Worm (Caenorhabditis elegans) whole organism, L4/young adult: ENCODE measurements around the gene glr-4.

Source experiments
- dao-5 ChIP-seq: sonication (generic microtip); optimal IDR thresholded peaks from 2 replicates; lab custom pipeline; 2016; ENCODE audit warnings: missing genotype, missing genetic modification characterization, moderate library complexity, missing compliant biosample characterization
- him-1 ChIP-seq: sonication (generic microtip); optimal IDR thresholded peaks from 2 replicates; lab custom pipeline; 2016; ENCODE audit warnings: missing genotype, missing genetic modification reagents, missing genetic modification characterization, missing compliant biosample characterization

DNA sequence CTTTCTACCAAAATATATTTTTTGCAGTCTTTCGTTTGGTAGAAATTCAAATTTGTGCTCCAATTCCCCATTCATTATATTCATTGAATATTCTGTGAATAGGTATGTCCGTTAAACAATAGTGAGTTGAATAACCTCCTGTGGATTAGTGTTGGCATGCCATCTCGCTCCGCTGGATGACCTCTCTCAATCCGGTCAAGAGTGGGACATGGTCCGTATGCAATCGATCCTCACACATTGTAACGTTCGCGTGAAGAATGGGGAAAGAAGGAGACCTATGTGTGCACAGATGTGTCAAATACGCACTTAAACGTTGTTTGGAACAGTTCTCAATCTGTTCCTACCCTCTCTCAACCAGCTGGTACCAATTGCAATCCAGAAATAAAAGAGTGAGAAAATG, 19.1 kb upstream of the glr-4 start:
- TF ChIP-seq him-1 (tag; lab: Kevin White, UChicago) (no peak), dao-5 (tag; lab: Kevin White, UChicago) (no peak)
